Worm (Caenorhabditis elegans) whole organism, early embryonic: ENCODE results near the gene C49C3.6.

Experiments
- B0310.2 ChIP-seq: sonication (generic microtip); optimal IDR thresholded peaks from 2 replicates; lab custom pipeline; 2016; ENCODE audit warnings: mild to moderate bottlenecking, missing genetic modification characterization, missing compliant biosample characterization
- F13C5.2 ChIP-seq: sonication (generic microtip); optimal IDR thresholded peaks from 2 replicates; lab custom pipeline; 2017; ENCODE audit warnings: mild to moderate bottlenecking, missing genetic modification characterization, inconsistent platforms, missing compliant biosample characterization
- aly-1 ChIP-seq: sonication (generic microtip); optimal IDR thresholded peaks from 2 replicates; lab custom pipeline; 2016; ENCODE audit warnings: missing genetic modification characterization, missing compliant biosample characterization
- ama-1 ChIP-seq: fragments of 150-350 bp; optimal IDR thresholded peaks from 2 replicates; lab custom pipeline; 2014
- ceh-13 ChIP-seq: fragments of 200-800 bp; sonication (Bioruptor generic); optimal IDR thresholded peaks from 2 replicates; lab custom pipeline; 2018; ENCODE audit warnings: mild to moderate bottlenecking, missing genetic modification characterization, missing compliant biosample characterization
- ceh-36 ChIP-seq: sonication (generic microtip); optimal IDR thresholded peaks from 2 replicates; lab custom pipeline; 2016; ENCODE audit warnings: missing genetic modification characterization, inconsistent platforms, missing compliant biosample characterization
- ets-7 ChIP-seq: sonication (generic microtip); optimal IDR thresholded peaks from 2 replicates; lab custom pipeline; 2016; ENCODE audit warnings: missing genotype, missing genetic modification characterization, missing compliant biosample characterization
- flt-1 ChIP-seq: fragments of 200-800 bp; sonication (Bioruptor generic); IDR thresholded peaks from 2 replicates; pipeline ENCODE4 v1.3.6; 2022; ENCODE audit warnings: missing genetic modification characterization, missing compliant biosample characterization
- hmbx-1 ChIP-seq: sonication (generic microtip); optimal IDR thresholded peaks from 2 replicates; lab custom pipeline; 2016; ENCODE audit warnings: mild to moderate bottlenecking, missing genetic modification characterization, missing compliant biosample characterization
- hmg-4 ChIP-seq: fragments of 200-800 bp; sonication (Bioruptor generic); optimal IDR thresholded peaks from 2 replicates; lab custom pipeline; 2018; ENCODE audit warnings: mild to moderate bottlenecking, missing genetic modification characterization, missing compliant biosample characterization
- hnd-1 ChIP-seq: sonication (generic microtip); optimal IDR thresholded peaks from 2 replicates; lab custom pipeline; 2016; ENCODE audit warnings: missing genetic modification characterization, missing compliant biosample characterization
- pes-1 ChIP-seq: fragments of 200-800 bp; sonication (Bioruptor generic); IDR thresholded peaks from 2 replicates; pipeline ENCODE4 v1.3.6; 2022; ENCODE audit warnings: missing genetic modification reagents, missing genetic modification characterization, missing compliant biosample characterization
- scrt-1 ChIP-seq: fragments of 200-800 bp; sonication (Bioruptor generic); IDR thresholded peaks from 2 replicates; pipeline ENCODE4 v1.3.6; 2022; ENCODE audit warnings: missing genetic modification characterization, missing compliant biosample characterization
- sea-1 ChIP-seq: fragments of 200-800 bp; sonication (Bioruptor generic); conservative IDR thresholded peaks from 2 replicates; pipeline ENCODE4 v1.3.6; 2022; ENCODE audit warnings: missing genetic modification characterization, missing compliant biosample characterization
- tbx-11 ChIP-seq: fragments of 200-800 bp; sonication (Bioruptor generic); IDR thresholded peaks from 2 replicates; pipeline ENCODE4 v1.3.6; 2022; ENCODE audit warnings: missing genetic modification characterization, missing compliant biosample characterization
- tbx-37 ChIP-seq: fragments of 200-800 bp; sonication (Bioruptor generic); conservative IDR thresholded peaks from 2 replicates; pipeline ENCODE4 v1.3.6; 2022; ENCODE audit warnings: missing genetic modification reagents, missing genetic modification characterization, missing compliant biosample characterization
- tra-4 ChIP-seq: sonication (generic microtip); optimal IDR thresholded peaks from 2 replicates; lab custom pipeline; 2017; ENCODE audit warnings: missing genetic modification characterization, missing compliant biosample characterization

Gene C49C3.6

DNA sequence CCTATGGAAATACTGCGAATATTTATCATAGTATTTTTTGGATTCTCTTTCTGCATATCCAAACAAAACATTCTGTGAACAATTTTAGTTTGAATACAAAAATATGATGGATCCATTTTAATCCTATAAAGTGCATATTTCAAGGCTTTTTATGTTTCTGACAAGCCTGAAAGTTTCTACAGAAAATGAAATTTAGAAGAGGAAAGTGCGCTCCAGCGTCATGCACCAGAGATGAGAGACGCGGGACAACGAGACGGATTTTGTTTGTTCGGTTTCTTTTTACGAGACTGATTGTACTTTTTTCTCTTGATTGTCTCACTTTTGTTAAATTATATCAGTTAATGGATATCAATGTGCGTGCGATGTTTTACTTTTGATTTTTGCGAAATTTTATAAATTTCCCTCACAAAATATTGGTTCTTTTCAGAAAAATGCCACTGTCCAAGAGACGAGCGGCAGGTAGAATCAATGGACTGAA, at the start of gene C49C3.6:
Gene C49C3.6, plus strand, starts transcription at position 428 of the 478 bp plus-strand sequence.
- TF ChIP-seq pes-1 (GFP tag; lab: Robert Waterston, UW) (no peak), tbx-37 (no peak), aly-1 (tag; lab: Kevin White, UChicago) (no peak), ceh-13 (no peak), tra-4 (tag; lab: Kevin White, UChicago) (no peak), ama-1 (lab: Kevin White, UChicago) (no peak), scrt-1 (GFP tag; lab: Robert Waterston, UW) (no peak), tbx-11 (GFP tag; lab: Robert Waterston, UW) (no peak), ceh-36 (tag; lab: Kevin White, UChicago) (no peak), F13C5.2 (tag; lab: Kevin White, UChicago) (no peak), hnd-1 (no peak), flt-1 (GFP tag; lab: Robert Waterston, UW) (no peak), sea-1 (no peak), hmbx-1 (tag; lab: Kevin White, UChicago) (no peak), ets-7 (no peak), B0310.2 (no peak), hmg-4 (no peak)

ce11 chrIV:17284099-17284498, 47.2 kb upstream of the C49C3.6 start, which contains the start of gene nra-1:
Gene nra-1, minus strand, starts transcription at chrIV:17284199.
- no peak for TF ChIP-seq ceh-13
- no peak for TF ChIP-seq pes-1 (GFP tag; lab: Robert Waterston, UW)
- TF ChIP-seq tbx-37 = no peak
- TF ChIP-seq aly-1 (tag; lab: Kevin White, UChicago) = no peak

DNA sequence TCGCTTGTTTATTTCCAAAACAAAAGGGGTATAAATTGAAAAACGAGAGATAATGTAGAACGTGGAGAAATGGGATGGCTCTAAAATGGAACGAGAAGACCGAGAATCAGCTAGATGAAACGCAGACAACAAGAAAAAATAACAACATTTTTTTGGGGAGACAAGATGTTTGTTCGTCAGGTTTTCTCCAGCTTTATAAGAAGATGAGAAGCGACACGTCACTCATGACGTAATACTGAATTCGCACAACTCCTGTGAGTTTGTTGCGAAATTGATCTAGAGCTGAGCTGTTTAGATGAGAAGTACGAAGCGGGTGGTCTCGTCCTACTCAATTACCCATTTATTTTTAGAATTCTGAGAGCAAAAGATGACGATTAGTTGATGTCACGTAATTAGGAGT, 46.1 kb upstream of the C49C3.6 start:
- TF ChIP-seq ama-1 (lab: Kevin White, UChicago) (no peak), tbx-11 (GFP tag; lab: Robert Waterston, UW) (no peak), B0310.2 (no peak), flt-1 (GFP tag; lab: Robert Waterston, UW) (no peak), tra-4 (tag; lab: Kevin White, UChicago) (no peak), ceh-36 (tag; lab: Kevin White, UChicago) (no peak), sea-1 (no peak), aly-1 (tag; lab: Kevin White, UChicago) (no peak), hnd-1 (no peak), hmbx-1 (tag; lab: Kevin White, UChicago) (no peak), ets-7 (no peak), F13C5.2 (tag; lab: Kevin White, UChicago) (no peak), tbx-37 (no peak), pes-1 (GFP tag; lab: Robert Waterston, UW) (no peak), hmg-4 (no peak), ceh-13 (no peak), scrt-1 (GFP tag; lab: Robert Waterston, UW) (no peak)

DNA sequence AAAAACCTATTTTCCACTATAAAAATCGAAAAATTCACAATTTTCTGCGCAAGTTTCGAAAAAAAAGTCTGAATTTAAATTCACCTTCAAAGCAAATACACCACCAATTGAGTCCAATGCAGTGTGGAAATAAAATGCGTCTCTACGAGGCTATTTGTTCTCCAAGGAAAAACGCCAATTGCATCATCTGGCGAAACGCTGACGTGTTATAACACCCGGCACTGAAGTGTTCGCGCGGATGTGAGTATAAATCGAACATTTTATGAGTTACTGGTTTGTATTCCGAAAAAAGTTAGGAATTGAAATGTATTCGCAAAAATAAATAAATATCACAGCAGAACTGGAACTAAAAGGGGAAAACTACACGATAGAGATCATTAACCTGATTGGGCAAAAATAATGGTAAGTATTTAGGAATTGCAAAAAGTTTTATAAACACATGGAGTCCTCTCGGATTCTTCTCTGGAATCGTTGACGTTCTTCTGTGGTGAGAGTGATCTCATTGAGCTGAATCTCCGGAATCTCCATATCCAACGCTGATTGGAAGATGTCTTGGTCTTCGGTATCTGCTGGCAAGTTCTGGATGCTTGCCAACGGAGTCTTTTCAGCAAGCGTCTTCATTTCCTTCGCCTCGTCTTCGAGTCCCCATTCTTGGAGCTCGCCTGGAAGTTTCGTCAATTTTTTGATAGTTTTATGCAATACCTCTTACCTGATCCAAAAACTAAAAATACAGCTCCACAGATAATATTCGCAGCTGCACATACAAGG, 43.2 kb upstream of the C49C3.6 start, which contains the start of gene zipt-7.1:
Gene zipt-7.1, minus strand, starts transcription at position 232 of the 768 bp plus-strand sequence.
- TF ChIP-seq ets-7 (no peak), tbx-11 (GFP tag; lab: Robert Waterston, UW) (no peak), hnd-1 (no peak), tra-4 (tag; lab: Kevin White, UChicago) (no peak), ceh-36 (tag; lab: Kevin White, UChicago) (no peak), pes-1 (GFP tag; lab: Robert Waterston, UW) (no peak), hmbx-1 (tag; lab: Kevin White, UChicago) (no peak), sea-1 (no peak), scrt-1 (GFP tag; lab: Robert Waterston, UW) (no peak), ceh-13 (no peak), B0310.2 (no peak), flt-1 (GFP tag; lab: Robert Waterston, UW) (no peak), tbx-37 (no peak), F13C5.2 (tag; lab: Kevin White, UChicago) (no peak), aly-1 (tag; lab: Kevin White, UChicago) (no peak), hmg-4 (no peak), ama-1 (lab: Kevin White, UChicago) (no peak)

DNA sequence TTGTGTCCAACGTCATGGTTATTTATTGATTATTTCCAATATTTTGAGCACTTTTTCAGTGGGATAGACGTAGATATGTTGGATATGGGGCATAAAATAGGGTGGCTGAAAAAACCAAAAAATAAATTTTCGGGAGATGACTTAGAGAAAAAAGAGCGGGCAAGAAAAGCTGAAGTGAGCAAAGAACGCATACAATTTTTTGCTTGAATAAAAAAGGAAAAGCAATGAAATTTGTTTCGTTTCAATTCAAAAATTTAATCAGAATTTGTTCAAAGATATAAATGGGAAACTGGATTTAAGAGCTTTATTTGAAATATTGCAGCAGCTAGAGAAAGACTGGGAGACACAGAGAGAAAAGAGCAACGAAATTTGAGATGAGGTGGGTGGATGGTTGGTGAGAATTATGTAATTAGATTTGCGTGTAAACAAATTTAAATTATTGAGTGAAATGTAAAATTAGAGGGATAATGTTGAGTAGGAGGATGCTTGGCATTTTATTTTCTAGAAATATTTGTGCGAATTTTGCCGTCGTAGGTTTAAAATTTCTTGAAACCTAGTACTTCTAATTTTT, 39.6 kb upstream of the C49C3.6 start, which contains the start of the genes T28F3.11 and slc-17.4:
Gene T28F3.11, minus strand, starts transcription at position 51 of the 571 bp plus-strand sequence.
Gene slc-17.4, minus strand, starts transcription at position 105 of the 571 bp plus-strand sequence.
- TF ChIP-seq hmbx-1 (tag; lab: Kevin White, UChicago) = no peak
- TF ChIP-seq hmg-4 = no peak
- TF ChIP-seq ama-1 (lab: Kevin White, UChicago) = no peak
- TF ChIP-seq aly-1 (tag; lab: Kevin White, UChicago) = no peak
- TF ChIP-seq ceh-36 (tag; lab: Kevin White, UChicago) = no peak
- no peak for TF ChIP-seq hnd-1
- TF ChIP-seq pes-1 (GFP tag; lab: Robert Waterston, UW) = no peak
- TF ChIP-seq scrt-1 (GFP tag; lab: Robert Waterston, UW) = no peak
- TF ChIP-seq ceh-13 = no peak
- TF ChIP-seq tbx-37 = no peak
- no peak for TF ChIP-seq ets-7
- no peak for TF ChIP-seq F13C5.2 (tag; lab: Kevin White, UChicago)
- no peak for TF ChIP-seq sea-1
- TF ChIP-seq tbx-11 (GFP tag; lab: Robert Waterston, UW) = no peak
- TF ChIP-seq B0310.2 = no peak

ce11 chrIV:17292350-17292749, 39.0 kb upstream of the C49C3.6 start:
- no peak for TF ChIP-seq hnd-1
- TF ChIP-seq scrt-1 (GFP tag; lab: Robert Waterston, UW) = no peak
- no peak for TF ChIP-seq flt-1 (GFP tag; lab: Robert Waterston, UW)
- TF ChIP-seq tra-4 (tag; lab: Kevin White, UChicago) = no peak
- no peak for TF ChIP-seq aly-1 (tag; lab: Kevin White, UChicago)
- no peak for TF ChIP-seq ceh-13
- no peak for TF ChIP-seq ets-7
- no peak for TF ChIP-seq sea-1

DNA sequence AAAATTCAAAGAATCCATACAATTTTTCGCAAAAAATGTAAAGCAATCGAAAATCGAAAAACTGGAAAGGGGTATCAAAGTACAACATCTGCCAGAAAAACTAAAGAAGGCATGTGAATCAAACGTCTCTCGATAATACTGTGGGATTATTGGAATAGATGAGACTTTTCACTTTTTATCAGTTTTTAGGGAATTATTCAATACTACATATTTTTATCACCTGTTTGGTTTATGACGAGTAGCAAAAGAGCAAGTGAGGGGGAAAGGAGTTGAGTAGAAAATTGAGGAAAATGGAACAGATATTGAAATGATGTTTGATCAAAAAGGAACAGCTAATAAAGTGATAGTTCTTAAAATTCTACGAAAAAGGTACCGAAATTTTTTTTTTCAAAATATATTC, 38.3 kb upstream of the C49C3.6 start:
- TF ChIP-seq tra-4 (tag; lab: Kevin White, UChicago) (no peak), hnd-1 (no peak), flt-1 (GFP tag; lab: Robert Waterston, UW) (no peak), scrt-1 (GFP tag; lab: Robert Waterston, UW) (no peak), ceh-36 (tag; lab: Kevin White, UChicago) (no peak)
